Fruit fly (Drosophila melanogaster) whole organism, embryonic: Measurements from ENCODE around the gene eIF3h.

ENCODE experiments used
- Awh ChIP-seq: fragments of 200-800 bp; sonication (Bioruptor generic); IDR thresholded peaks from 2 replicates; pipeline ENCODE4, ENCODE4 v1.3.6; 2022; ENCODE audit warnings: missing biosample characterization, missing genetic modification characterization
- Bgb ChIP-seq: fragments of 200-800 bp; sonication (Bioruptor generic); IDR thresholded peaks from 2 replicates; pipeline ENCODE4 v1.3.6; 2022; ENCODE audit warnings: missing biosample characterization, missing genetic modification characterization; ENCODE audit not compliant: partially characterized antibody
- BtbVII ChIP-seq: fragments of 200-800 bp; sonication (Bioruptor generic); optimal IDR thresholded peaks from 3 replicates; lab custom pipeline; 2017; ENCODE audit warnings: missing biosample characterization, mild to moderate bottlenecking, missing genetic modification characterization
- C15 ChIP-seq: fragments of 200-800 bp; sonication (Bioruptor generic); IDR thresholded peaks from 3 replicates; pipeline ENCODE4 v1.3.6; 2022; ENCODE audit warnings: missing biosample characterization, missing genetic modification characterization
- CG11696 ChIP-seq: fragments of 200-800 bp; sonication (Bioruptor generic); IDR thresholded peaks from 2 replicates; pipeline ENCODE4 v1.3.6; 2022; ENCODE audit warnings: missing biosample characterization, missing genetic modification characterization
- CG12391 ChIP-seq: fragments of 200-800 bp; sonication (Bioruptor generic); optimal IDR thresholded peaks from 3 replicates; lab custom pipeline; 2018; ENCODE audit warnings: missing biosample characterization, mild to moderate bottlenecking, missing genetic modification characterization, moderate library complexity
- CG13296 ChIP-seq: fragments of 200-800 bp; sonication (Bioruptor generic); optimal IDR thresholded peaks from 3 replicates; lab custom pipeline; 2018; ENCODE audit warnings: missing biosample characterization, mild to moderate bottlenecking, missing genetic modification characterization
- CG13624 ChIP-seq: fragments of 200-800 bp; sonication (Bioruptor generic); optimal IDR thresholded peaks from 2 replicates; lab custom pipeline; 2016; ENCODE audit warnings: missing biosample characterization, missing genetic modification characterization
- CG17612 ChIP-seq: fragments of 200-800 bp; sonication (Bioruptor generic); IDR thresholded peaks from 2 replicates; pipeline ENCODE4 v1.3.6; 2022; ENCODE audit warnings: missing biosample characterization, missing genetic modification characterization
- CG17912 ChIP-seq: fragments of 200-800 bp; sonication (Bioruptor generic); optimal IDR thresholded peaks from 2 replicates; lab custom pipeline; 2018; ENCODE audit warnings: missing biosample characterization, mild to moderate bottlenecking, missing genetic modification characterization
- CG18011 ChIP-seq: fragments of 200-800 bp; sonication (Bioruptor generic); optimal IDR thresholded peaks from 2 replicates; lab custom pipeline; 2017; ENCODE audit warnings: missing biosample characterization, missing genetic modification characterization, mild to moderate bottlenecking, moderate library complexity, missing genotype
- CG18262 ChIP-seq: fragments of 200-800 bp; optimal IDR thresholded peaks from 3 replicates; lab custom pipeline; 2019; ENCODE audit warnings: missing biosample characterization, mild to moderate bottlenecking, missing genetic modification characterization, moderate library complexity
- CG32767 ChIP-seq: fragments of 200-800 bp; sonication (Bioruptor generic); IDR thresholded peaks from 2 replicates; pipeline ENCODE4 v1.3.6; 2022; ENCODE audit warnings: missing biosample characterization, missing genetic modification characterization
- CG34376 ChIP-seq: fragments of 200-800 bp; sonication (Bioruptor generic); optimal IDR thresholded peaks from 2 replicates; lab custom pipeline; 2018; ENCODE audit warnings: missing biosample characterization, mild to moderate bottlenecking, missing genetic modification characterization
- CG6254 ChIP-seq: fragments of 200-800 bp; sonication (Bioruptor generic); optimal IDR thresholded peaks from 3 replicates; lab custom pipeline; 2017; ENCODE audit warnings: mild to moderate bottlenecking, missing biosample characterization, missing genetic modification reagents, missing genetic modification characterization
- CG6683 ChIP-seq: fragments of 200-800 bp; sonication (Bioruptor generic); optimal IDR thresholded peaks from 2 replicates; lab custom pipeline; 2017; ENCODE audit warnings: missing biosample characterization, mild to moderate bottlenecking, missing genetic modification characterization, missing genetic modification reagents
- CG6791 ChIP-seq: fragments of 200-800 bp; sonication (Bioruptor generic); IDR thresholded peaks from 3 replicates; pipeline ENCODE4 v1.3.6; 2022; ENCODE audit warnings: missing biosample characterization, missing genetic modification characterization; ENCODE audit not compliant: partially characterized antibody
- CkIIα-i1 ChIP-seq: fragments of 200-800 bp; sonication (Bioruptor generic); IDR thresholded peaks from 2 replicates; pipeline ENCODE4 v1.3.6; 2022; ENCODE audit warnings: missing biosample characterization, missing genetic modification characterization
- Doc3 ChIP-seq: fragments of 200-800 bp; sonication (Bioruptor generic); IDR thresholded peaks from 3 replicates; pipeline ENCODE4 v1.3.6; 2022; ENCODE audit warnings: missing biosample characterization, missing genetic modification characterization; ENCODE audit not compliant: partially characterized antibody
- E2f1 ChIP-seq: fragments of 200-800 bp; sonication (Bioruptor generic); IDR thresholded peaks from 2 replicates; pipeline ENCODE4 v1.3.6; 2022; ENCODE audit warnings: missing biosample characterization, missing genetic modification characterization
- Hmx ChIP-seq: fragments of 200-800 bp; sonication (Bioruptor generic); optimal IDR thresholded peaks from 2 replicates; lab custom pipeline; 2016; ENCODE audit warnings: missing biosample characterization, missing genetic modification characterization
- MTF-1 ChIP-seq: fragments of 200-800 bp; sonication (Bioruptor generic); optimal IDR thresholded peaks from 2 replicates; lab custom pipeline; 2018; ENCODE audit warnings: missing biosample characterization, mild to moderate bottlenecking, missing genetic modification characterization, borderline replicate concordance
- Meics ChIP-seq: fragments of 200-800 bp; sonication (Bioruptor generic); optimal IDR thresholded peaks from 2 replicates; lab custom pipeline; 2017; ENCODE audit warnings: missing biosample characterization, mild to moderate bottlenecking, missing genetic modification characterization
- Pdp1 ChIP-seq, 2 experiments: fragments of 200-800 bp; sonication (Bioruptor generic); optimal IDR thresholded peaks; 3 replicates each; lab custom pipeline; 2016; ENCODE audit warnings: missing biosample characterization in 2 of 2, missing genetic modification characterization in 2 of 2, mild to moderate bottlenecking in 1 of 2, moderate library complexity in 1 of 2
- Poxn ChIP-seq: fragments of 200-800 bp; sonication (Bioruptor generic); IDR thresholded peaks from 2 replicates; pipeline ENCODE4 v1.3.6; 2022; ENCODE audit warnings: missing biosample characterization, missing genetic modification characterization
- Sin3A ChIP-seq: fragments of >200 bp; optimal IDR thresholded peaks from 2 replicates; lab custom pipeline; 2018
- Vsx1 ChIP-seq: fragments of 200-800 bp; sonication (Bioruptor generic); optimal IDR thresholded peaks from 2 replicates; lab custom pipeline; 2017; ENCODE audit warnings: missing biosample characterization, mild to moderate bottlenecking, missing genetic modification characterization, missing genetic modification reagents
- YL-1 ChIP-seq: fragments of 200-800 bp; sonication (Bioruptor generic); optimal IDR thresholded peaks from 3 replicates; lab custom pipeline; 2017; ENCODE audit warnings: missing biosample characterization, mild to moderate bottlenecking, missing genetic modification characterization
- btn ChIP-seq: fragments of 200-800 bp; sonication (Bioruptor generic); optimal IDR thresholded peaks from 2 replicates; lab custom pipeline; 2016; ENCODE audit warnings: missing biosample characterization, missing genetic modification characterization
- chif ChIP-seq, 2 experiments: fragments of 200-800 bp; sonication (Bioruptor generic); optimal IDR thresholded peaks; 3 replicates each; lab custom pipeline; 2016; ENCODE audit warnings: missing biosample characterization in 2 of 2, missing genetic modification characterization in 2 of 2
- chm ChIP-seq: fragments of 200-800 bp; sonication (Bioruptor generic); IDR thresholded peaks from 2 replicates; pipeline ENCODE4 v1.3.6; 2022; ENCODE audit warnings: missing biosample characterization, missing genetic modification characterization
- dmrt99B ChIP-seq: fragments of 200-800 bp; sonication (Bioruptor generic); optimal IDR thresholded peaks from 2 replicates; lab custom pipeline; 2018; ENCODE audit warnings: missing biosample characterization, mild to moderate bottlenecking, missing genetic modification characterization, moderate library complexity
- exex ChIP-seq: fragments of 200-800 bp; sonication (Bioruptor generic); optimal IDR thresholded peaks from 4 replicates; lab custom pipeline; 2018; ENCODE audit warnings: missing biosample characterization, mild to moderate bottlenecking, missing genetic modification characterization, moderate library complexity
- eyg ChIP-seq: fragments of 200-800 bp; sonication (Bioruptor generic); optimal IDR thresholded peaks from 3 replicates; lab custom pipeline; 2016; ENCODE audit warnings: missing biosample characterization, missing genetic modification characterization
- fd64A ChIP-seq: fragments of 200-800 bp; sonication (Bioruptor generic); optimal IDR thresholded peaks from 3 replicates; lab custom pipeline; 2018; ENCODE audit warnings: missing biosample characterization, mild to moderate bottlenecking, missing genetic modification characterization
- insv ChIP-seq, 2 experiments: fragments of 200-800 bp; sonication (Bioruptor generic); optimal IDR thresholded peaks; 3 replicates each; lab custom pipeline; 2016 to 2018; ENCODE audit warnings: missing biosample characterization in 2 of 2, missing genetic modification characterization in 2 of 2
- inv ChIP-seq: fragments of 200-800 bp; sonication (Bioruptor generic); IDR thresholded peaks from 2 replicates; pipeline ENCODE4 v1.3.6; 2022; ENCODE audit warnings: missing biosample characterization, missing genetic modification characterization; ENCODE audit not compliant: partially characterized antibody
- nmo ChIP-seq: fragments of 200-800 bp; sonication (Bioruptor generic); optimal IDR thresholded peaks from 2 replicates; lab custom pipeline; 2018; ENCODE audit warnings: missing biosample characterization, mild to moderate bottlenecking, missing genetic modification characterization, moderate library complexity
- pan ChIP-seq, 4 experiments: fragments of >200 bp in 3 of 4; fragments of 200-800 bp in 1 of 4; sonication (Bioruptor generic) in 1 of 4; optimal IDR thresholded peaks in 3 of 4; IDR thresholded peaks in 1 of 4; 2 replicates each; pipeline versions ENCODE4 v1.3.6 to Lab custom; 2017 to 2022; ENCODE audit warnings: missing biosample characterization in 2 of 4, missing genetic modification characterization in 2 of 4, mixed read lengths in 1 of 4
- phol ChIP-seq: fragments of 200-800 bp; sonication (Bioruptor generic); optimal IDR thresholded peaks from 3 replicates; lab custom pipeline; 2018; ENCODE audit warnings: missing biosample characterization, mild to moderate bottlenecking, missing genetic modification characterization, moderate library complexity
- pnt ChIP-seq: fragments of 200-800 bp; sonication (Bioruptor generic); optimal IDR thresholded peaks from 3 replicates; lab custom pipeline; 2016; ENCODE audit warnings: missing biosample characterization, missing genetic modification characterization
- psq ChIP-seq: fragments of 200-800 bp; sonication (Bioruptor generic); optimal IDR thresholded peaks from 2 replicates; lab custom pipeline; 2017; ENCODE audit warnings: missing biosample characterization, missing genetic modification characterization
- sd ChIP-seq: fragments of 200-800 bp; sonication (Bioruptor generic); optimal IDR thresholded peaks from 3 replicates; lab custom pipeline; 2018; ENCODE audit warnings: missing biosample characterization, mild to moderate bottlenecking, missing genetic modification characterization, moderate library complexity
- sens-2 ChIP-seq: fragments of 200-800 bp; sonication (Bioruptor generic); IDR thresholded peaks from 2 replicates; pipeline ENCODE4 v1.3.6; 2022; ENCODE audit warnings: missing biosample characterization, missing genetic modification characterization
- tio ChIP-seq: fragments of 200-800 bp; sonication (Bioruptor generic); optimal IDR thresholded peaks from 2 replicates; lab custom pipeline; 2017; ENCODE audit warnings: missing biosample characterization, missing genetic modification characterization, inconsistent platforms
- trh ChIP-seq: fragments of 200-800 bp; sonication (Bioruptor generic); optimal IDR thresholded peaks from 2 replicates; lab custom pipeline; 2016; ENCODE audit warnings: missing biosample characterization, missing genetic modification characterization
- zen ChIP-seq: fragments of 200-800 bp; sonication (Bioruptor generic); optimal IDR thresholded peaks from 3 replicates; lab custom pipeline; 2018; ENCODE audit warnings: missing biosample characterization, mild to moderate bottlenecking, missing genetic modification characterization, moderate library complexity

Gene eIF3h

DNA sequence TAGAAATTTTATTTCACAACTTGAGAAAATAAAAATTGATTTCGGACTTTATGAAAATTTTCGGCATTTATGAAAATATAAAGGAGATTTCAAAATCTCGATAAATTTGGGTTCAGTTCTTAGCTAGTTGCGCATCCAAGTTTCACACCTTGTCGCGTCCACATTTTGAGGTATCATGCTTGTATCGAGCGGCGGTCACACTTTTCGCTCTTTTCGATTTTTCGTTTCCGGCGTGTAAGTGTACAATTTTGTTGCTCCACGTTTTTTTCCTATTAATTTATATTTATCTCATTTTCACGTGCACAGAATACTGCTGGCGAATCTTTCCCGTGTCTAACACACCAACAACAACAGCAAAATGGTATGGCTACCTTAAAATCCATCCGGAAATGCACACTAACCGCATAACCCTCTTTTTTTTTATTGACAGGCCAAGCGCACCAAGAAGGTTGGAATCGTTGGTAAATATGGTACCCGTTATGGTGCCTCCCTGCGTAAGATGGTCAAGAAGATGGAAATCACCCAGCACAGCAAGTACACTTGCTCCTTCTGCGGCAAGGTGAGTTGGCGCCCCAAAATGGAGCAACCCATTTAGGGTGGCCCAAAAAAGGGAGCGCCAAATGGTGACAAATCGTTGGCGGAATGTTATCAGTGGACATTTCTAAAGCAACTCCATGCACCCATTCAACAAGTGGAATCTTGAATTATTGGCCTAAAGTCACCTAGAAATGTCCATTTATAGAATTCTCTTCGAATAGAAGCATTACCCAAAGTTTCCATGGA is 18.1 kb upstream of the eIF3h start, which contains the start of gene RpL37A (continued):
- peak; percentile 83 for TF ChIP-seq phol (tag; lab: Kevin White, UChicago)
- peak; percentile 53; the same call in 1 of the 2 replicates for TF ChIP-seq Awh (GFP tag; lab: Robert Waterston, UW)
- peak; percentile 76 for TF ChIP-seq fd64A (GFP tag; lab: Kevin White, UChicago)
- TF ChIP-seq CG34376: peak; percentile 96
- TF ChIP-seq tio (GFP tag; lab: Kevin White, UChicago): peak; percentile 28
- TF ChIP-seq CkIIα-i1 (GFP tag; lab: Robert Waterston, UW): no peak
- no peak for TF ChIP-seq Doc3
- peak; percentile 97 for TF ChIP-seq YL-1 (GFP tag; lab: Kevin White, UChicago)
- peak; percentile 89 for TF ChIP-seq CG13624 (GFP tag; lab: Kevin White, UChicago)
- peak; percentile 90 for TF ChIP-seq CG17912 (GFP tag; lab: Kevin White, UChicago)
- TF ChIP-seq pan (optimal IDR thresholded peaks at IDR 0.05; lab: Kevin White, UChicago): no peak
- TF ChIP-seq pan (GFP tag; optimal IDR thresholded peaks at IDR 0.05 in 1 of 2, IDR thresholded peaks at IDR 0.05 in 1 of 2): peak in 1 of 2 experiments; percentile 68
- 0 out of 2 replicates have a peak, but pooled peaks have one; percentile 32 for TF ChIP-seq CG11696 (GFP tag; lab: Robert Waterston, UW)
- TF ChIP-seq sd (tag; lab: Kevin White, UChicago): no peak
- peak; percentile 78 for TF ChIP-seq BtbVII (GFP tag; lab: Kevin White, UChicago)
- peak; percentile 49 for TF ChIP-seq trh (GFP tag; lab: Kevin White, UChicago)
- TF ChIP-seq dmrt99B (tag; lab: Kevin White, UChicago): peak; percentile 63
- peak; percentile 66 for TF ChIP-seq btn (GFP tag; lab: Kevin White, UChicago)
- TF ChIP-seq chif (GFP tag; optimal IDR thresholded peaks at IDR 0.05; lab: Kevin White, UChicago): peak; percentile 3 to 64
- peak; percentile 30 for TF ChIP-seq psq (GFP tag; lab: Kevin White, UChicago)
- peak; percentile 89 for TF ChIP-seq CG13296
- peak; percentile 54 for TF ChIP-seq exex
- TF ChIP-seq pnt (GFP tag; lab: Kevin White, UChicago): no peak
- TF ChIP-seq MTF-1: peak; percentile 94
- peak; percentile 73 for TF ChIP-seq sens-2
- TF ChIP-seq CG32767: peak; percentile 51; the same call in 1 of the 2 replicates
- peak; percentile 73 for TF ChIP-seq CG6254 (GFP tag; lab: Kevin White, UChicago)
- TF ChIP-seq CG18262 (tag; lab: Kevin White, UChicago): peak; percentile 69
- no peak for TF ChIP-seq Poxn
- TF ChIP-seq zen (tag; lab: Kevin White, UChicago): peak; percentile 68
- TF ChIP-seq Sin3A (lab: Kevin White, UChicago): peak; percentile 33
- TF ChIP-seq Bgb (GFP tag; lab: Robert Waterston, UW): peak; percentile 50; the same call in 1 of the 2 replicates
- peak; percentile 59; the same call in 1 of the 3 replicates for TF ChIP-seq C15
- TF ChIP-seq nmo (GFP tag; lab: Kevin White, UChicago): peak; percentile 81
- TF ChIP-seq inv (GFP tag; lab: Robert Waterston, UW): no peak; the same call in 1 of the 2 replicates
- TF ChIP-seq Vsx1 (GFP tag; lab: Kevin White, UChicago): peak; percentile 86
- 0 out of 3 replicates have a peak, but pooled peaks have one; percentile 11 for TF ChIP-seq CG6791 (GFP tag; lab: Robert Waterston, UW)
- peak; percentile 63 for TF ChIP-seq CG12391 (tag; lab: Kevin White, UChicago)
- TF ChIP-seq eyg: peak; percentile 83
- peak; percentile 60 to 85 for TF ChIP-seq Pdp1 (GFP tag; optimal IDR thresholded peaks at IDR 0.05; lab: Kevin White, UChicago)
- peak; percentile 91 for TF ChIP-seq Meics (GFP tag; lab: Kevin White, UChicago)
- TF ChIP-seq Hmx (GFP tag; lab: Kevin White, UChicago): peak; percentile 13
- TF ChIP-seq E2f1 (GFP tag; lab: Robert Waterston, UW): peak; percentile 68
- TF ChIP-seq insv (GFP tag; optimal IDR thresholded peaks at IDR 0.05; lab: Kevin White, UChicago): peak in 1 of 2 experiments; percentile 73
- TF ChIP-seq CG17612 (GFP tag; lab: Robert Waterston, UW): no peak; the same call in 1 of the 2 replicates
- TF ChIP-seq CG18011 (GFP tag; lab: Kevin White, UChicago): peak; percentile 31
- peak; percentile 64 for TF ChIP-seq CG6683
- peak; percentile 84 for TF ChIP-seq chm (GFP tag; lab: Robert Waterston, UW)
